Fruit fly (Drosophila melanogaster) whole organism, adult: ENCODE measurements around the gene Parg.

Experiments used
- CG11617 ChIP-seq: fragments of 200-800 bp; sonication (Bioruptor generic); optimal IDR thresholded peaks from 2 replicates; lab custom pipeline; 2017; ENCODE audit warnings: mild to moderate bottlenecking, missing biosample characterization, missing genetic modification reagents, missing genetic modification characterization
- CG14711 ChIP-seq: fragments of 200-800 bp; sonication (Bioruptor generic); optimal IDR thresholded peaks from 2 replicates; lab custom pipeline; 2018; ENCODE audit warnings: missing biosample characterization, mild to moderate bottlenecking, missing genetic modification characterization, moderate library complexity
- CG33017 ChIP-seq: fragments of 200-800 bp; sonication (Bioruptor generic); optimal IDR thresholded peaks from 2 replicates; lab custom pipeline; 2018; ENCODE audit warnings: missing biosample characterization, mild to moderate bottlenecking, missing genetic modification characterization, moderate library complexity
- CG5204 ChIP-seq: fragments of 200-800 bp; sonication (Bioruptor generic); optimal IDR thresholded peaks from 2 replicates; lab custom pipeline; 2016; ENCODE audit warnings: missing biosample characterization, missing genetic modification characterization
- CG7101 ChIP-seq: fragments of 200-800 bp; sonication (Bioruptor generic); optimal IDR thresholded peaks from 2 replicates; lab custom pipeline; 2018; ENCODE audit warnings: missing biosample characterization, mild to moderate bottlenecking, missing genetic modification characterization, moderate library complexity
- Hr96 ChIP-seq: fragments of 200-800 bp; sonication (Bioruptor generic); optimal IDR thresholded peaks from 2 replicates; lab custom pipeline; 2016; ENCODE audit warnings: missing biosample characterization, missing genetic modification characterization
- Mnt ChIP-seq: fragments of 200-800 bp; sonication (Bioruptor generic); optimal IDR thresholded peaks from 2 replicates; lab custom pipeline; 2016; ENCODE audit warnings: missing biosample characterization, mild to moderate bottlenecking, missing genetic modification characterization
- bab1 ChIP-seq: fragments of 200-800 bp; sonication (Bioruptor generic); optimal IDR thresholded peaks from 3 replicates; lab custom pipeline; 2019; ENCODE audit warnings: missing biosample characterization, mild to moderate bottlenecking, missing genetic modification characterization, moderate library complexity
- cnc ChIP-seq, 2 experiments: fragments of >200 bp; optimal IDR thresholded peaks; 2 replicates each; lab custom pipeline; 2017
- kay ChIP-seq: fragments of 200-800 bp; sonication (Bioruptor generic); peaks from one replicate; lab custom pipeline; 2016; ENCODE audit warnings: missing biosample characterization, missing genetic modification characterization, borderline replicate concordance
- ovo ChIP-seq: fragments of 200-800 bp; sonication (Bioruptor generic); optimal IDR thresholded peaks from 2 replicates; lab custom pipeline; 2016; ENCODE audit warnings: missing biosample characterization, missing genetic modification characterization
- toe ChIP-seq: fragments of 200-800 bp; sonication (Bioruptor generic); optimal IDR thresholded peaks from 2 replicates; lab custom pipeline; 2016; ENCODE audit warnings: missing biosample characterization, missing genetic modification characterization

DNA sequence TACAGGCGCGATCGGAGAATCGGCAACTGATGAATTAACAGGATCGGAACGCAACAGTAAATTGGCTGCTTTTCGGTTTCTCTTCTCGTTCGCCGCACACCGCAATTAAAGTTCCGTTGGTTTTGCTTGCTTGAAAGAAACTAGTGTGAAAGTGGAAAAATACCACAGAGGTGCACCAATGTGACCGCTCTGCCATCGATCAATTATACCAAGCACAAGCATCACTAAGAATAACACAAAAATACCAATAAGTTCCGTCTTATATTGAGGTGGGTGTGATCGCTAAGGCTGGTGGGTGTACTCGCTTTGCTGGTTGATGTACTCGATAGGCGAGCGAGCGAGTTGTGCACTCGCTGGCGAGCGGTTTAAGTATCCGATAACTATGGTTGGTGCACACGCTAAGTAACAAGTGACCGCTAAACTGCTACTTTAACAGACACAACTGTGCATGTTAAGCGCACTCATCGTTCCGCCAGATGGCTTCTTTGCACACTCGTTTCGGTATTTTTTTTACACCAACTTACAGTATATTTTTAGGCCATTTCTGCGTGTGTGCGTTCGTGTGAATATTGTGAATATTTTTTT is 48.3 kb upstream of the Parg start, which contains the start of the genes Rala and Tlk:
- no peak for TF ChIP-seq cnc (optimal IDR thresholded peaks at IDR 0.05; lab: Kevin White, UChicago)
- peak; percentile 27 for TF ChIP-seq CG7101
- TF ChIP-seq toe (GFP tag; lab: Kevin White, UChicago): no peak
- TF ChIP-seq CG33017 (tag; lab: Kevin White, UChicago): no peak
- TF ChIP-seq ovo (GFP tag; lab: Kevin White, UChicago): peak; percentile 83
- TF ChIP-seq CG11617 (GFP tag; lab: Kevin White, UChicago): no peak
- peak; percentile 65 for TF ChIP-seq bab1 (GFP tag; lab: Kevin White, UChicago)
- peak; percentile 29 for TF ChIP-seq Mnt (GFP tag; lab: Kevin White, UChicago)
- TF ChIP-seq CG5204: no peak
- TF ChIP-seq kay (GFP tag; lab: Kevin White, UChicago): no peak
- TF ChIP-seq CG14711 (tag; lab: Kevin White, UChicago): peak; percentile 6
- no peak for TF ChIP-seq Hr96 (GFP tag; lab: Kevin White, UChicago)
